Fruit fly (Drosophila melanogaster) whole organism, embryonic: ENCODE results near the gene Grip84.
A peak's percentile ranks its signal among the peaks of the same experiment; 100 is the strongest.

Experiments
- Abd-B ChIP-seq: fragments of 200-800 bp; sonication (Bioruptor generic); optimal IDR thresholded peaks from 2 replicates; lab custom pipeline; 2018; ENCODE audit warnings: missing biosample characterization, mild to moderate bottlenecking, missing genetic modification characterization, moderate library complexity
- Awh ChIP-seq: fragments of 200-800 bp; sonication (Bioruptor generic); IDR thresholded peaks from 2 replicates; pipeline ENCODE4, ENCODE4 v1.3.6; 2022; ENCODE audit warnings: missing biosample characterization, missing genetic modification characterization
- CG12219 ChIP-seq: fragments of 200-800 bp; sonication (Bioruptor generic); optimal IDR thresholded peaks from 3 replicates; lab custom pipeline; 2018; ENCODE audit warnings: missing biosample characterization, mild to moderate bottlenecking, missing genetic modification characterization
- CG13624 ChIP-seq: fragments of 200-800 bp; sonication (Bioruptor generic); optimal IDR thresholded peaks from 2 replicates; lab custom pipeline; 2016; ENCODE audit warnings: missing biosample characterization, missing genetic modification characterization
- CG13894 ChIP-seq: fragments of 200-800 bp; sonication (Bioruptor generic); optimal IDR thresholded peaks from 3 replicates; lab custom pipeline; 2018; ENCODE audit warnings: missing biosample characterization, mild to moderate bottlenecking, missing genetic modification characterization, moderate library complexity
- CG17612 ChIP-seq: fragments of 200-800 bp; sonication (Bioruptor generic); IDR thresholded peaks from 2 replicates; pipeline ENCODE4 v1.3.6; 2022; ENCODE audit warnings: missing biosample characterization, missing genetic modification characterization
- CG17802 ChIP-seq: fragments of 200-800 bp; sonication (Bioruptor generic); optimal IDR thresholded peaks from 2 replicates; lab custom pipeline; 2018; ENCODE audit warnings: missing biosample characterization, mild to moderate bottlenecking, missing genetic modification characterization, moderate library complexity
- CG33557 ChIP-seq: fragments of 200-800 bp; sonication (Bioruptor generic); optimal IDR thresholded peaks from 2 replicates; lab custom pipeline; 2019; ENCODE audit warnings: missing biosample characterization, mild to moderate bottlenecking, missing genetic modification characterization, moderate library complexity
- CG4617 ChIP-seq: fragments of 200-800 bp; sonication (Bioruptor generic); optimal IDR thresholded peaks from 3 replicates; lab custom pipeline; 2016; ENCODE audit warnings: missing biosample characterization, missing genetic modification characterization, borderline replicate concordance
- CG6654 ChIP-seq: fragments of 200-800 bp; sonication (Bioruptor generic); optimal IDR thresholded peaks from 2 replicates; lab custom pipeline; 2017; ENCODE audit warnings: missing biosample characterization, mild to moderate bottlenecking, missing genetic modification characterization
- CG6683 ChIP-seq: fragments of 200-800 bp; sonication (Bioruptor generic); optimal IDR thresholded peaks from 2 replicates; lab custom pipeline; 2017; ENCODE audit warnings: missing biosample characterization, mild to moderate bottlenecking, missing genetic modification characterization, missing genetic modification reagents
- CG6689 ChIP-seq: fragments of 200-800 bp; sonication (Bioruptor generic); IDR thresholded peaks from 2 replicates; pipeline ENCODE4 v1.3.6; 2022; ENCODE audit warnings: missing biosample characterization, missing genetic modification characterization
- CG8944 ChIP-seq: fragments of 200-800 bp; sonication (Bioruptor generic); optimal IDR thresholded peaks from 3 replicates; lab custom pipeline; 2016; ENCODE audit warnings: missing biosample characterization, missing genetic modification characterization
- CG9932 ChIP-seq: fragments of 200-800 bp; sonication (Bioruptor generic); IDR thresholded peaks from 2 replicates; pipeline ENCODE4 v1.3.6; 2022; ENCODE audit warnings: missing biosample characterization, missing genetic modification characterization
- CTCF ChIP-seq: fragments of 200-800 bp; sonication (Bioruptor generic); optimal IDR thresholded peaks from 2 replicates; lab custom pipeline; 2017; ENCODE audit warnings: missing biosample characterization, mild to moderate bottlenecking, missing genetic modification characterization, moderate library complexity
- Ets97D ChIP-seq: fragments of 200-800 bp; sonication (Bioruptor generic); optimal IDR thresholded peaks from 3 replicates; lab custom pipeline; 2016; ENCODE audit warnings: missing biosample characterization, missing genetic modification characterization
- Fer2 ChIP-seq: fragments of 200-800 bp; sonication (Bioruptor generic); optimal IDR thresholded peaks from 2 replicates; lab custom pipeline; 2018; ENCODE audit warnings: missing biosample characterization, mild to moderate bottlenecking, missing genetic modification characterization, moderate library complexity
- H2.0 ChIP-seq: fragments of 200-800 bp; sonication (Bioruptor generic); IDR thresholded peaks from 2 replicates; pipeline ENCODE4 v1.3.6; 2022; ENCODE audit warnings: missing biosample characterization, missing genetic modification characterization
- Hand ChIP-seq: fragments of 200-800 bp; sonication (Bioruptor generic); optimal IDR thresholded peaks from 2 replicates; lab custom pipeline; 2017; ENCODE audit warnings: mild to moderate bottlenecking, missing biosample characterization, missing genetic modification reagents, missing genetic modification characterization
- Hey ChIP-seq: fragments of 200-800 bp; sonication (Bioruptor generic); optimal IDR thresholded peaks from 3 replicates; lab custom pipeline; 2018; ENCODE audit warnings: missing biosample characterization, mild to moderate bottlenecking, missing genetic modification characterization
- Hmr ChIP-seq: fragments of 200-800 bp; sonication (Bioruptor generic); optimal IDR thresholded peaks from 3 replicates; lab custom pipeline; 2017; ENCODE audit warnings: mild to moderate bottlenecking, missing biosample characterization, missing genetic modification reagents, missing genetic modification characterization
- Med ChIP-seq: fragments of 200-800 bp; sonication (Bioruptor generic); peaks from one replicate; lab custom pipeline; 2016; ENCODE audit warnings: missing biosample characterization, missing genetic modification characterization, mild to moderate bottlenecking, inconsistent platforms, moderate library complexity
- NC2β ChIP-seq: fragments of 200-800 bp; sonication (Bioruptor generic); optimal IDR thresholded peaks from 2 replicates; lab custom pipeline; 2016; ENCODE audit warnings: missing biosample characterization, missing genetic modification characterization
- Pdp1 ChIP-seq, 2 experiments: fragments of 200-800 bp; sonication (Bioruptor generic); optimal IDR thresholded peaks; 3 replicates each; lab custom pipeline; 2016; ENCODE audit warnings: missing biosample characterization in 2 of 2, missing genetic modification characterization in 2 of 2, mild to moderate bottlenecking in 1 of 2, moderate library complexity in 1 of 2
- Tbp ChIP-seq: fragments of >200 bp; optimal IDR thresholded peaks from 2 replicates; lab custom pipeline; 2018; ENCODE audit warnings: missing biosample characterization, missing genetic modification characterization
- abd-A ChIP-seq: fragments of 200-800 bp; sonication (Bioruptor generic); optimal IDR thresholded peaks from 3 replicates; lab custom pipeline; 2019; ENCODE audit warnings: missing biosample characterization, mild to moderate bottlenecking, missing genetic modification characterization, moderate library complexity
- ara ChIP-seq: fragments of 200-800 bp; sonication (Bioruptor generic); IDR thresholded peaks from 2 replicates; pipeline ENCODE4 v1.3.6; 2022; ENCODE audit warnings: missing biosample characterization, missing genetic modification characterization
- br ChIP-seq: fragments of >200 bp; optimal IDR thresholded peaks from 2 replicates; lab custom pipeline; 2017
- btn ChIP-seq: fragments of 200-800 bp; sonication (Bioruptor generic); optimal IDR thresholded peaks from 2 replicates; lab custom pipeline; 2016; ENCODE audit warnings: missing biosample characterization, missing genetic modification characterization
- cad ChIP-seq: fragments of >200 bp; optimal IDR thresholded peaks from 2 replicates; lab custom pipeline; 2017; ENCODE audit warnings: missing biosample characterization, missing genetic modification characterization
- crc ChIP-seq: fragments of 200-800 bp; sonication (Bioruptor generic); optimal IDR thresholded peaks from 2 replicates; lab custom pipeline; 2016; ENCODE audit warnings: missing biosample characterization, missing genetic modification characterization
- cwo ChIP-seq: fragments of 200-800 bp; sonication (Bioruptor generic); optimal IDR thresholded peaks from 3 replicates; lab custom pipeline; 2017; ENCODE audit warnings: missing biosample characterization, missing genetic modification characterization, mild to moderate bottlenecking, moderate library complexity, missing genetic modification reagents
- da ChIP-seq: fragments of 200-800 bp; sonication (Bioruptor generic); optimal IDR thresholded peaks from 2 replicates; lab custom pipeline; 2016; ENCODE audit warnings: missing biosample characterization, missing genetic modification characterization
- danr ChIP-seq: fragments of 200-800 bp; sonication (Bioruptor generic); IDR thresholded peaks from 2 replicates; pipeline ENCODE4 v1.3.6; 2022; ENCODE audit warnings: missing biosample characterization, missing genetic modification characterization
- dmrt99B ChIP-seq: fragments of 200-800 bp; sonication (Bioruptor generic); optimal IDR thresholded peaks from 2 replicates; lab custom pipeline; 2018; ENCODE audit warnings: missing biosample characterization, mild to moderate bottlenecking, missing genetic modification characterization, moderate library complexity
- eve ChIP-seq, 2 experiments: fragments of >200 bp; optimal IDR thresholded peaks; 2 replicates each; lab custom pipeline; 2017; ENCODE audit warnings: missing biosample characterization in 2 of 2, missing genetic modification characterization in 2 of 2
- exex ChIP-seq: fragments of 200-800 bp; sonication (Bioruptor generic); optimal IDR thresholded peaks from 4 replicates; lab custom pipeline; 2018; ENCODE audit warnings: missing biosample characterization, mild to moderate bottlenecking, missing genetic modification characterization, moderate library complexity
- gcm ChIP-seq: fragments of 200-800 bp; sonication (Bioruptor generic); optimal IDR thresholded peaks from 2 replicates; lab custom pipeline; 2019; ENCODE audit warnings: missing biosample characterization, mild to moderate bottlenecking, missing genetic modification characterization, moderate library complexity
- gfzf ChIP-seq: fragments of 200-800 bp; sonication (Bioruptor generic); optimal IDR thresholded peaks from 2 replicates; lab custom pipeline; 2016; ENCODE audit warnings: missing biosample characterization, mild to moderate bottlenecking, missing genetic modification characterization, moderate library complexity
- grn ChIP-seq: fragments of 200-800 bp; sonication (Bioruptor generic); optimal IDR thresholded peaks from 3 replicates; lab custom pipeline; 2017; ENCODE audit warnings: missing biosample characterization, missing genetic modification characterization
- gt ChIP-seq: fragments of 200-800 bp; sonication (Bioruptor generic); IDR thresholded peaks from 2 replicates; pipeline ENCODE4 v1.3.6; 2022; ENCODE audit warnings: missing biosample characterization, missing genetic modification characterization
- h ChIP-seq: fragments of >200 bp; optimal IDR thresholded peaks from 2 replicates; lab custom pipeline; 2017
- hbn ChIP-seq: fragments of 200-800 bp; sonication (Bioruptor generic); IDR thresholded peaks from 2 replicates; pipeline ENCODE4 v1.3.6; 2022; ENCODE audit warnings: missing biosample characterization, missing genetic modification characterization; ENCODE audit not compliant: partially characterized antibody
- knrl ChIP-seq: fragments of 200-800 bp; sonication (Bioruptor generic); IDR thresholded peaks from 3 replicates; pipeline ENCODE4 v1.3.6; 2022; ENCODE audit warnings: missing biosample characterization, missing genetic modification characterization; ENCODE audit not compliant: partially characterized antibody
- mam ChIP-seq: fragments of 200-800 bp; sonication (Bioruptor generic); optimal IDR thresholded peaks from 3 replicates; lab custom pipeline; 2016; ENCODE audit warnings: missing biosample characterization, missing genetic modification characterization
- mirr ChIP-seq: fragments of 200-800 bp; sonication (Bioruptor generic); optimal IDR thresholded peaks from 3 replicates; lab custom pipeline; 2018; ENCODE audit warnings: missing biosample characterization, mild to moderate bottlenecking, missing genetic modification characterization
- nerfin-1 ChIP-seq: fragments of 200-800 bp; sonication (Bioruptor generic); optimal IDR thresholded peaks from 3 replicates; lab custom pipeline; 2019; ENCODE audit warnings: missing biosample characterization, mild to moderate bottlenecking, missing genetic modification characterization, moderate library complexity
- org-1 ChIP-seq: fragments of 200-800 bp; sonication (Bioruptor generic); optimal IDR thresholded peaks from 2 replicates; lab custom pipeline; 2017; ENCODE audit warnings: missing biosample characterization, missing genetic modification characterization
- sens-2 ChIP-seq: fragments of 200-800 bp; sonication (Bioruptor generic); IDR thresholded peaks from 2 replicates; pipeline ENCODE4 v1.3.6; 2022; ENCODE audit warnings: missing biosample characterization, missing genetic modification characterization
- trem ChIP-seq: fragments of 200-800 bp; optimal IDR thresholded peaks from 3 replicates; lab custom pipeline; 2019; ENCODE audit warnings: missing biosample characterization, mild to moderate bottlenecking, missing genetic modification characterization, moderate library complexity

The Grip84 gene

DNA sequence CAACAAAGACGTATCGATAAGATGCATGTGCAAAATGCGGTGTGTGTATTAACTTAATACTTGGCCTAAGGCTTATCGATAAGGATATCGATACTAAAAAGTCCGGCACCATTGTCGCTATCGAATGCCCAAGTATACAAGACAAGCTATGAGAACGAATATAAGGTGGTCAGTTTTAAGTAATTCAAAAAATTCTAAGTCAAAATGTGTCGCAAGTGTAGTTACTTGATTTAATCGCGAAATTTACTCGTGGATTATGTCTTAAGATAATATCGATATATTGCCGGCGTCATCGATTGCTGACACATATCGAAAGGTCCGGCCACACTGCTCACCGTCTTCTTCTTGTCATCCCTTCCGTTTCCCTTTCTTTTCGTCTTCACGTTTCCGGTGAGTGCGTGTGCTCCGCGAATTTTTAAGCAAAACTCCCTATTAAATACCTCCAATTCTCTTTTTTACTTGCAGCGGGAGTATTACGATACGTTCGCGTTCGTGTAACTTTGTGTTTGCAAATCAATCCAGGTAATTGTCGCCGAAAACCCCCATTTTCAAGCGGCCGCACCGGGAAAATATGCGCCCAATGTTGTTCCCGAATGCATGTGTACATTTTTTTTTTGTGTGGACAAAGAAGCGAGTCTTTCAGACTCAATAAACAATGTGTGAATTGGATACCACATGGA lies 32.3 kb upstream of the Grip84 start, which contains the start of gene RpS10b (continued):
- peak; percentile 83 for TF ChIP-seq Abd-B
- TF ChIP-seq Hand (GFP tag; lab: Kevin White, UChicago), result peak; percentile 90
- TF ChIP-seq CG17612 (GFP tag; lab: Robert Waterston, UW), result peak; percentile 60; the same call in 1 of the 2 replicates
- peak; percentile 70 for TF ChIP-seq CG6689 (GFP tag; lab: Robert Waterston, UW)
- peak; percentile 66 for TF ChIP-seq exex (tag; lab: Kevin White, UChicago)
- peak; percentile 89 for TF ChIP-seq sens-2 (GFP tag; lab: Robert Waterston, UW)
- peak; percentile 86 for TF ChIP-seq CG33557
- peak; percentile 57 for TF ChIP-seq CG4617
- peak; percentile 77 for TF ChIP-seq CG6654 (GFP tag; lab: Kevin White, UChicago)
- peak; percentile 46 for TF ChIP-seq crc (GFP tag; lab: Kevin White, UChicago)
- TF ChIP-seq Med (GFP tag; lab: Kevin White, UChicago), result peak; percentile 99
- TF ChIP-seq H2.0, result peak; percentile 71
- TF ChIP-seq nerfin-1 (tag; lab: Kevin White, UChicago), result peak; percentile 88
- TF ChIP-seq eve (GFP tag; optimal IDR thresholded peaks at IDR 0.05; lab: Kevin White, UChicago), result peak in 1 of 2 experiments; percentile 96
- peak; percentile 69 for TF ChIP-seq CTCF (GFP tag; lab: Kevin White, UChicago)
- TF ChIP-seq h, result no peak
- peak; percentile 77 for TF ChIP-seq cwo (GFP tag; lab: Kevin White, UChicago)
- TF ChIP-seq Awh, result peak; percentile 82
- TF ChIP-seq danr (GFP tag; lab: Robert Waterston, UW), result peak; percentile 32; the same call in 1 of the 2 replicates
- TF ChIP-seq CG8944, result peak; percentile 73
- peak; percentile 91 for TF ChIP-seq org-1 (GFP tag; lab: Kevin White, UChicago)
- peak; percentile 91 for TF ChIP-seq hbn (GFP tag; lab: Robert Waterston, UW)
- 0 out of 2 replicates have a peak, but pooled peaks have one; percentile 32 for TF ChIP-seq gt (GFP tag; lab: Robert Waterston, UW)
- peak; percentile 19 for TF ChIP-seq mam (GFP tag; lab: Kevin White, UChicago)
- peak; percentile 97 for TF ChIP-seq knrl (GFP tag; lab: Robert Waterston, UW)
- peak; percentile 93 for TF ChIP-seq da
- TF ChIP-seq ara, result peak; percentile 47
- peak; percentile 82 for TF ChIP-seq gcm (GFP tag; lab: Kevin White, UChicago)
- peak; percentile 89 for TF ChIP-seq CG12219
- no peak for TF ChIP-seq abd-A (tag; lab: Kevin White, UChicago)
- peak; percentile 77 for TF ChIP-seq CG13894
- TF ChIP-seq dmrt99B, result peak; percentile 81
- TF ChIP-seq CG13624 (GFP tag; lab: Kevin White, UChicago), result peak; percentile 90
- peak; percentile 55 for TF ChIP-seq CG9932 (GFP tag; lab: Robert Waterston, UW)
- TF ChIP-seq Hmr (GFP tag; lab: Kevin White, UChicago), result peak; percentile 97
- TF ChIP-seq gfzf (GFP tag; lab: Kevin White, UChicago), result peak; percentile 62
- peak; percentile 84 for TF ChIP-seq CG6683 (GFP tag; lab: Kevin White, UChicago)
- peak; percentile 83 for TF ChIP-seq trem
- TF ChIP-seq mirr (GFP tag; lab: Kevin White, UChicago), result peak; percentile 95
- TF ChIP-seq Tbp (GFP tag; lab: Kevin White, UChicago), result peak; percentile 39
- TF ChIP-seq Ets97D (GFP tag; lab: Kevin White, UChicago), result peak; percentile 99
- peak; percentile 81 for TF ChIP-seq Fer2 (tag; lab: Kevin White, UChicago)
- TF ChIP-seq cad (GFP tag; lab: Kevin White, UChicago), result no peak
- peak; percentile 97 for TF ChIP-seq NC2β (GFP tag; lab: Kevin White, UChicago)
- TF ChIP-seq Hey (tag; lab: Kevin White, UChicago), result peak; percentile 91
- peak; percentile 79 for TF ChIP-seq grn (GFP tag; lab: Kevin White, UChicago)
- peak; percentile 48 to 79 for TF ChIP-seq Pdp1 (GFP tag; optimal IDR thresholded peaks at IDR 0.05; lab: Kevin White, UChicago)
- TF ChIP-seq btn, result peak; percentile 90
- no peak for TF ChIP-seq br (lab: Kevin White, UChicago)
- peak; percentile 74 for TF ChIP-seq CG17802 (tag; lab: Kevin White, UChicago)
